Worm (Caenorhabditis elegans) whole organism, L1 larva: ENCODE measurements around the gene set-3.

Source experiments
- alr-1 ChIP-seq: fragments of 200-800 bp; sonication (Bioruptor generic); optimal IDR thresholded peaks from 2 replicates; lab custom pipeline; 2018; ENCODE audit warnings: borderline replicate concordance, mild to moderate bottlenecking, missing genetic modification characterization, missing compliant biosample characterization
- ama-1 ChIP-seq: fragments of 150-350 bp; optimal IDR thresholded peaks from 2 replicates; lab custom pipeline; 2014
- dpl-1 ChIP-seq, 3 experiments: fragments of 150-350 bp in 2 of 3; sonication (generic microtip) in 1 of 3; optimal IDR thresholded peaks; 2 replicates each; lab custom pipeline; 2014 to 2017; ENCODE audit warnings: missing biosample characterization in 3 of 3, missing genetic modification characterization in 3 of 3, missing genetic modification reagents in 3 of 3
- lin-14 ChIP-seq: fragments of 200-800 bp; sonication (Bioruptor generic); optimal IDR thresholded peaks from 2 replicates; lab custom pipeline; 2018; ENCODE audit warnings: mild to moderate bottlenecking, missing genetic modification characterization, moderate library complexity, missing compliant biosample characterization
- lsy-2 ChIP-seq, 2 experiments: fragments of 150-350 bp; optimal IDR thresholded peaks; 2 replicates each; lab custom pipeline; 2014; ENCODE audit warnings: missing biosample characterization in 2 of 2, missing genetic modification characterization in 2 of 2
- nhr-11 ChIP-seq: fragments of 150-350 bp; optimal IDR thresholded peaks from 2 replicates; lab custom pipeline; 2014; ENCODE audit warnings: missing biosample characterization, missing genetic modification characterization
- nhr-76 ChIP-seq: sonication (generic microtip); optimal IDR thresholded peaks from 2 replicates; lab custom pipeline; 2017; ENCODE audit warnings: missing biosample characterization, missing genetic modification characterization
- snpc-4 ChIP-seq: fragments of 150-350 bp; optimal IDR thresholded peaks from 2 replicates; lab custom pipeline; 2014; ENCODE audit warnings: missing biosample characterization, missing genetic modification characterization
- tbx-2 ChIP-seq: sonication (generic microtip); optimal IDR thresholded peaks from 2 replicates; lab custom pipeline; 2016; ENCODE audit warnings: missing genetic modification characterization, missing compliant biosample characterization
- vab-15 ChIP-seq: sonication (generic microtip); optimal IDR thresholded peaks from 2 replicates; lab custom pipeline; 2017; ENCODE audit warnings: missing genotype, mild to moderate bottlenecking, missing genetic modification characterization, missing compliant biosample characterization

ce11 chrIII:9705157-9705905 is 11.0 kb upstream of the set-3 start:
- TF ChIP-seq nhr-11 (tag; lab: Kevin White, UChicago) (no peak), ama-1 (lab: Kevin White, UChicago) (no peak), vab-15 (no peak), nhr-76 (tag; lab: Kevin White, UChicago) (no peak), lin-14 (GFP tag; lab: Kevin White, UChicago) (no peak), lsy-2 (tag; optimal IDR thresholded peaks at IDR 0.05; lab: Kevin White, UChicago) (no peak), alr-1 (no peak), tbx-2 (tag; lab: Kevin White, UChicago) (no peak), dpl-1 (GFP tag; optimal IDR thresholded peaks at IDR 0.05; lab: Kevin White, UChicago) (no peak), snpc-4 (tag; lab: Kevin White, UChicago) (no peak)
